Fruit fly (Drosophila melanogaster) Kc167 (cell line): ENCODE results near the gene scpr-B.

Experiments used
- Myc ChIP-seq: fragments of >200 bp; optimal IDR thresholded peaks from 2 replicates; lab custom pipeline; 2017; ENCODE audit warnings: missing external identifiers
- Sin3A ChIP-seq: fragments of >200 bp; optimal IDR thresholded peaks from 2 replicates; lab custom pipeline; 2018; ENCODE audit warnings: missing external identifiers
- h ChIP-seq: fragments of >200 bp; optimal IDR thresholded peaks from 3 replicates; lab custom pipeline; 2018; ENCODE audit warnings: missing external identifiers
- insv ChIP-seq: fragments of >200 bp; optimal IDR thresholded peaks from 3 replicates; lab custom pipeline; 2018; ENCODE audit warnings: missing external identifiers
- psq ChIP-seq: fragments of >200 bp; optimal IDR thresholded peaks from 2 replicates; lab custom pipeline; 2017; ENCODE audit warnings: missing external identifiers
- ttk ChIP-seq: sonication (Bioruptor generic); optimal IDR thresholded peaks from 2 replicates; lab custom pipeline; 2017; ENCODE audit warnings: missing external identifiers

scpr-B gene

DNA sequence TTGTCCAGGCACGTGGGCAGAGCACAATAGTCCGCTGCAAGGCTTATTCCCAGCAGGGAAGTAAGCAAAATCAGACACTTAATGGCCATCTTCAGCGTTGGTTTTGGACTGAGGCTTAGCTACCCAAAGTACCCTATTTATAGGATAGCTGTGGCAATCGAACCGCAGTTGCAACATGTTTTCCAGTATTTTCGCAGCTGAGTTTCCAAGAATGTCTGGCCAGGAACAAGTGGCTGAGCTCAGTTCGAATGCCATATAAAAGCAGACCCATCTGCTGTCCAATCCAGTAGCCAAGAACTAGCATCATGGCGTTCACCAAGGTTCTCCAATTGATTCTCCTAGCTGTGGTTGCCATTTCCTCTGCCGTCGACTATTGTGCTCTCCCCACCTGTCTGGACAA is at the start of gene scpr-B, which contains the start of gene scpr-A:
TSS of gene scpr-B (minus strand) at position 101 of the 400 bp plus-strand sequence.
TSS of gene scpr-A (plus strand) at position 293 of the 400 bp plus-strand sequence.
- TF ChIP-seq psq (lab: Kevin White, UChicago) (no peak), h (no peak), ttk (lab: Kevin White, UChicago) (no peak), Sin3A (lab: Kevin White, UChicago) (no peak), insv (lab: Kevin White, UChicago) (no peak), Myc (no peak)

DNA sequence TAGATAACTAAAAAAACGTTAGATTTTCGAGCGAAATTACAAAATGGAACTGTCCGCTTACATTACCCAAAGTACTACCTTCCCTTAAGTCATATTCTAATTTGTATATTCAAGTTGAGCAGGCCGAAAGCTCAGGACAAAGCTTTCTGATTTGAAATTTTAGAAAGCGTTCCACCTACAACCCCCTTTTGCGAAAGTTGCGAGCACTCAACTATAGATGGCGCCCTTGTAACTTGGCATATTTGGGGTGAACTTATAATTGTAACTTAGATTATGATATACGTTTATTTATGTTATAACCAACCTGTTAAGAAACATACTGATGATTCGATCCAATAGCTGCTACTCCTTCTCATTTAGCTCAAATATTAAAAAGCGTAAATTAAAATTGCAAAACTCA is 46.2 kb upstream of the scpr-B start:
- TF ChIP-seq insv (lab: Kevin White, UChicago) = no peak
- TF ChIP-seq h = no peak
- TF ChIP-seq Myc = no peak
- TF ChIP-seq Sin3A (lab: Kevin White, UChicago) = no peak
- no peak for TF ChIP-seq ttk (lab: Kevin White, UChicago)
- TF ChIP-seq psq (lab: Kevin White, UChicago) = no peak

DNA sequence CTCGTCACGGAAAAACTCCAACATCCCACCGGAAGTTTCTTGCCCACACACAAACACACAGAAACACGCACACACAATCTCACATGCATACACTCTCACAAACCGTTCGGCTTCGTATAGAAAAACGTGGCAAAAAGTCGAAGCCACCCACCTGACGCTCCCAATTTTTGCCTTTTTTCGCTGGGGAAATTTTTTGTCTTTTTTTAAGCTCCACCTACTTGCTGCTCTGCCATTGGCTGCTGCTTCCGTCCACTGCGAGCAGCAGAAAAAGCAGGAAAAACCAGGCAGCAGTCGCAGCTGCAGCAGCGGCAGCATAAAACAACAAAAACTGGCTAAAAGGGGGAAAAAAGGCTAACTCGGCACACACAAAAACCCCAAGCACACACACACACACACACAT is 41.1 kb upstream of the scpr-B start:
- TF ChIP-seq ttk (lab: Kevin White, UChicago) = no peak
- TF ChIP-seq Sin3A (lab: Kevin White, UChicago) = no peak
- TF ChIP-seq h = no peak
- no peak for TF ChIP-seq insv (lab: Kevin White, UChicago)

DNA sequence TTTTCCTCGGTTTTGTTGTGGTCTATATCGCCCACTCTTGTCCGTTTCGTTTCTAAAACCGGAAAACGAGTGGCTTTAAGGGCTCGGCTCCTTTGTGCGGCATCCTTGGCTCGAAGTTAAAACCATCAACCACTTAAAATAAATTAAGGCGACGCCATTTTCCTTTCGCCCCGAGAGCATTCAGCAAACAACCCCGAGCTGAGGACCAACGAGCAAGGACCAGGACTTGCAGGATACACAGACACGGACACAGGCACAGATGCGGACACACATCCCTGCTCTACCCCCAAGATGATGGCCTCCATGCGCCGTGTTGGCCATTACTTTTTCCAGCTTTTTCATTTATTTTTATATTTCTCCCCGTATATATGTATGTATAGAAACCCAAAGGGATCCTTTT is 31.9 kb upstream of the scpr-B start:
- TF ChIP-seq insv (lab: Kevin White, UChicago) = no peak
- TF ChIP-seq ttk (lab: Kevin White, UChicago) = no peak
- no peak for TF ChIP-seq Sin3A (lab: Kevin White, UChicago)
- TF ChIP-seq Myc = no peak

DNA sequence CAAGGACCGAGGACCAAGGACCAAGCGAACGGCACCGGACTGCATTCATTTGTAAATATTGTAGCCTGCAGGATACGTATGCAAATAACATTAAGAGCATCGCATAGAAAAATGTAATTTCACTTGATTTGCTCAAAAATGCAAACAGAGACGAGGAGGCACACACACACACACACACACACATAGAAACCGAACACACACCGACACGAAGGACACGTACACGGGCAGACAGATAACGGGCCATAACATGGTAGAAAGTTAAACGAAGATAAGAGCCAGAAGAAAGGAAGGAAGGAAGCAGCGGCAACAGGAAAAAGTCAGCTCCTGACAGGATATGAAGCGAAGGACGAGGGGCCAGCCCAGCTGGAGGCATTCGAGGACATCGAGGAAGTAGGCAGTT is 29.8 kb upstream of the scpr-B start:
- no peak for TF ChIP-seq insv (lab: Kevin White, UChicago)
- no peak for TF ChIP-seq Myc
- TF ChIP-seq Sin3A (lab: Kevin White, UChicago) = no peak
- TF ChIP-seq ttk (lab: Kevin White, UChicago) = no peak
- no peak for TF ChIP-seq h
- TF ChIP-seq psq (lab: Kevin White, UChicago) = no peak

DNA sequence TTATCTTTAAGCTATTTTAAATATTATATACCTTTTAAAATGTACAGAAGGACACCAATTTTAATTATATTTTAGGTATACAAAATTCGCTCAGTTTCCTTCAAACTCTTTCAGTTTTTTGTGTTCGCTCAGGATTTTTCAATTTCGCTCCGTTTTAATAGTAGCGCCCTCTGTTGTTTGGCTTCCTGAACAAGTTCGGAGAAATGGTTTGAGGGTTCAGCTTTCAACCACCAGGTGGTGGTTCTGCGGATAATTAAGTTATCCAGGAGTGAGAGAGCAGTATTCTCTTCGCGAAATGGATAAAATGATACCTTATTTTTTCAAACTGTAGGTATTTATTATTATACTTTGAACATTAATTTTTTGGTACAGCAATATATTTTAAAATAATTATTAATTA is 28.2 kb upstream of the scpr-B start:
- TF ChIP-seq Myc (no peak), h (peak; percentile 94)

DNA sequence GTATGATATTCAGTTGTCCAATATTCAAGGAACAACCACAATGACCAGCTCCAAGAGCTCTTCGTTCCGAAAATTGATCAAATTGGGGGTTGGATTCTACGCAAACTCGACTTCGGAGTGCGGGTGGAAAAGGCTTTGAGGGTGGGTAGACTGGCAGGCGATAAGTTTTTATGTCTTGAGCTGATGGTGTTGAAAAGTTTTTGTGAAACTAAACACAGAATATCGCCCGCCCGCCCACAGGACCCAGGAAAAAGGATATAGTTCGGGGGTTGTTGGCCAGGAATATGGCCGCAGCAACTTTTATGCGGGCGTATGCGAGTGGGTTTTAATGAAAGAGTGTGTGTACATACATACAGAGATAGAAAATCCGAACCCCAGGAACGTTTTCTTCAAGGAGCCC is 22.8 kb upstream of the scpr-B start:
- no peak for TF ChIP-seq psq (lab: Kevin White, UChicago)
- no peak for TF ChIP-seq insv (lab: Kevin White, UChicago)
- no peak for TF ChIP-seq h
- TF ChIP-seq Sin3A (lab: Kevin White, UChicago) = no peak
- no peak for TF ChIP-seq ttk (lab: Kevin White, UChicago)
- TF ChIP-seq Myc = no peak

DNA sequence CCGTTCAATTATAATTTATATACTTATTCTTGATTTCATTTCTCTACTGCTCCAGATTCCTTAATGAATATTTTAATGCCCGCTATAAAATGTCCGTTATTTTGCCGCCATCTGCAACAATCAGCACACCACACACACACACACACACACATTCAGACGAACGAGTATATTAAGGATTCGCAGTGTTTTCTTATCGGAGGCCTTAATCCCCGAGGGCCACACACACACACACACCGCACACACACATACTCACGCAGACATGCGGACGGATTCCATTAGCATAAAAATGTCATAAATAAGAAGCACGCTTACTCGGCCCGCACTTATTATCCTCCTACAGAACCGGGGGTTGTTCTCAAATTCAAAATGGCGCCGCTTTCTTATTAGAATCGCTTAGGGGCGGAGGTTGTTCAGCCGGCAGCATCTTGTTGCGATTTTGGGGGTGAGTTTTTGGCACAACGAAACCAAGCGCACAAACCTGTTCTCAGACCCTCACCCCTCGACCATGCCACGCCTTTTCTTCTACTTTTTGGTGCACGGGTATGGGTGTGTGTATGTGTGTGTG is 20.3 kb upstream of the scpr-B start:
- no peak for TF ChIP-seq ttk (lab: Kevin White, UChicago)
- TF ChIP-seq Myc = no peak
- no peak for TF ChIP-seq psq (lab: Kevin White, UChicago)
- no peak for TF ChIP-seq Sin3A (lab: Kevin White, UChicago)
- no peak for TF ChIP-seq insv (lab: Kevin White, UChicago)
- TF ChIP-seq h = no peak

DNA sequence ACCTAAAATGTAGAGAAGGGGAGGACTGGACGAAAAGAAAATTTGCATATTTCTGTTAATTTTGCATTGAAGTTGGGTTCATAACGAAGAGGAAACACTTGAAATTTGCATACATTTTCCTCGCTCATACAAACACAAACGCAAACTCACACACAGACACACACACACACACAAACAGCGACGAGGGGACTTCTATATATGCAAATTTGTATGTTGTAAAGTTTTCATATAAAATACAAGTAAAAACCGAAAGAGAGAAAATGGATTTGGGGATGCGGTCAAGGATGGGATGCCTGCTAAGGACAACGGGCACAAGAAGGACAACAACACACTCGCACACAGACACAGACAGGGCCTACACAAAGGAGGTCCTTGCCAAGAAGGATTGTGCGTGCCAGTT is 16.7 kb upstream of the scpr-B start:
- TF ChIP-seq ttk (lab: Kevin White, UChicago) = no peak
- TF ChIP-seq Myc = no peak
- TF ChIP-seq h = no peak
- no peak for TF ChIP-seq Sin3A (lab: Kevin White, UChicago)
- TF ChIP-seq insv (lab: Kevin White, UChicago) = no peak
- no peak for TF ChIP-seq psq (lab: Kevin White, UChicago)

DNA sequence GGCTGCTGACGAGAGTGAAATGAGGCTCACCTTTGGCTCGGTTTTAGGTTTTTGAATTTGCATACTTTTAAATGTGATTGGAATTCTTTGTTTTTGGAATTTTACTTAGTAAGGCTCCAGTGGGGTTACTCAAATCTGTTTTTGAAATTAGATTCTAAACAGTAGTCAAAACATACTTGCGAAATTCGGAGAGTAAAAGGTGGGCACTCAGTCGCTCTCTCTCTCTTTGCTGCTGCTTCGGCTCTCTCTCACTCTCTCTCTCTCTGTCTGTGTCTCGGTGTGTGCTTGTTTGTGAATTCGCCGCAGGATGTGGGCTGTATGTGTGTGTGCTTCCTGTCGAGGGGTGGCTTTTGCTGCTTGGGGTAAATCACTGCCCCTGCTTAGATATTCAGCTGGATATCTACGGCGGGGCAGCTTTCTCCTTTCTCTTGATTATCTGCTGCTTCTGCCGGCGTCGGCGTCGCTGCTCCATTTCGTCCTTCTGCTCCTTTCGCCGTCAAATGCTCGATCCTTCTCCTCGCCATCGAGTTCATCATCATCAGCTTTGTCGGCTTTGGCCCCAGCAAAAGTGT is 13.7 kb upstream of the scpr-B start:
- TF ChIP-seq Sin3A (lab: Kevin White, UChicago) (no peak), insv (lab: Kevin White, UChicago) (no peak), ttk (lab: Kevin White, UChicago) (no peak), Myc (no peak), h (no peak), psq (lab: Kevin White, UChicago) (no peak)

DNA sequence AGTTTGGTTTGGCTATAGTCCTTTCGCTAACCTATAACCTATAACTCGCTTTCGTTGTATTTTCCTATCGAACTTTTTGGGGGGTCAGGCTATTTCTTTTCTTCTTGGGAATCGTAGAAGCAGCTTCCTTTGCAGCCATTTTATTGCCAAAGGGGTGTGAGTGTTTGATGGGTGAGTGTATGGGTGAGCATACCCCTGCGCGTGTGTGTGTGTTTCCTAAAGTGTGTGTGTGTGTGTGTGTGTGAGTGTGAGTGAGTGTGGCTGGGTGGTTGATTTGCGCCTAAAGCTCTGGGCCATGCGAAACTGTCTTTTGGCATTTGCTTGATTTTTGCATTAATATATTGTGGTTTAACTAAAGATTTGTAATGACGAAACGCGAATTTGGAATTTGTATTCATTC is 13.0 kb upstream of the scpr-B start:
- no peak for TF ChIP-seq insv (lab: Kevin White, UChicago)
- TF ChIP-seq h = no peak
- TF ChIP-seq ttk (lab: Kevin White, UChicago) = no peak
- TF ChIP-seq Myc = no peak
- TF ChIP-seq psq (lab: Kevin White, UChicago) = no peak
- TF ChIP-seq Sin3A (lab: Kevin White, UChicago) = no peak

DNA sequence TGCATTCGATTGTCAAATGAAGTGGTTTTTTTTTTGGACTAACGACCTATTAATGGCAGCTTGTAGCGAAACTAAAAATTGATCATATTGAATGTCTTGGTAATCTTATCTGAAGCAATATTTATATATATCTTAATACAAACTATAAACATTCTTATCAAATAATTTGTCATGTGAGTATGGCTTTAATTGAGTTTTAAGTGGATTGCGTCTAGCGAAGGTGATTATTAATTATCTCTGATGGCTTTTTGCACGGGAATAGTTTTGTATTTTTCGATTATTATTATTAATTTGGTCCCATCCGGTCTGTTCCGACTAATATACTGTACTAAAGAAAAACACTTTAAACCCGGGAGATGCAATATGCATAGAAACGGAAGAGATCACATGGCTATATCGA is 6.1 kb upstream of the scpr-B start:
- no peak for TF ChIP-seq Myc

DNA sequence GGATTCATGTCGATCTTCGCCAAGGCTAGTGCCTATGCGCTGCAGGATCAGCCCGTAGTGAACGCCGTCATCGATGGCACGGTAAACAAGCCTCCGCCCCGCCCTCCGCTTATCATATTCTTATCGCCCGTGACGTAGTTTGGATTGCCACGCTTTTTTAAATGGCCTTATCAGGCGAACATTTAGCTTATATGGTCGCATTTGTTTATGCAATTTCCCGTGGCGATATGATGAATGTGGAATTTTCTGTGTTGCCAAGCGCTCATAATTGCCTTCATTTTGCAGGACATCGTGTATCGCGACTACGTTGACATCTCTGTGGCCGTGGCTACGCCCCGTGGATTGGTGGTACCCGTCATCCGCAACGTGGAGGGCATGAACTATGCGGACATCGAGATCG is 5.0 kb upstream of the scpr-B start:
- TF ChIP-seq Myc (no peak), psq (lab: Kevin White, UChicago) (no peak), Sin3A (lab: Kevin White, UChicago) (no peak), ttk (lab: Kevin White, UChicago) (no peak), insv (lab: Kevin White, UChicago) (no peak), h (no peak)
